Fruit fly (Drosophila melanogaster) whole organism, embryonic: ENCODE results near the gene CG2901.

Experiments used
- CG10147 ChIP-seq: fragments of 200-800 bp; sonication (Bioruptor generic); optimal IDR thresholded peaks from 2 replicates; lab custom pipeline; 2019; ENCODE audit warnings: missing biosample characterization, mild to moderate bottlenecking, missing genetic modification characterization, moderate library complexity
- CG10267 ChIP-seq: fragments of 200-800 bp; sonication (Bioruptor generic); optimal IDR thresholded peaks from 2 replicates; lab custom pipeline; 2018; ENCODE audit warnings: missing biosample characterization, mild to moderate bottlenecking, missing genetic modification characterization, moderate library complexity
- CG10321 ChIP-seq: fragments of 200-800 bp; sonication (Bioruptor generic); IDR thresholded peaks from 2 replicates; pipeline ENCODE4 v1.3.6; 2022; ENCODE audit warnings: missing biosample characterization, missing genetic modification characterization
- CG10959 ChIP-seq: fragments of 200-800 bp; sonication (Bioruptor generic); IDR thresholded peaks from 2 replicates; pipeline ENCODE4 v1.3.6; 2022; ENCODE audit warnings: missing biosample characterization, missing genetic modification characterization
- CG11504 ChIP-seq: fragments of 200-800 bp; sonication (Bioruptor generic); optimal IDR thresholded peaks from 3 replicates; lab custom pipeline; 2019; ENCODE audit warnings: missing biosample characterization, mild to moderate bottlenecking, missing genetic modification characterization, moderate library complexity
- CG13424 ChIP-seq: fragments of 200-800 bp; sonication (Bioruptor generic); optimal IDR thresholded peaks from 2 replicates; lab custom pipeline; 2019; ENCODE audit warnings: missing biosample characterization, mild to moderate bottlenecking, missing genetic modification characterization, moderate library complexity
- CG13894 ChIP-seq: fragments of 200-800 bp; sonication (Bioruptor generic); optimal IDR thresholded peaks from 3 replicates; lab custom pipeline; 2018; ENCODE audit warnings: missing biosample characterization, mild to moderate bottlenecking, missing genetic modification characterization, moderate library complexity
- CG1603 ChIP-seq: fragments of 200-800 bp; sonication (Bioruptor generic); optimal IDR thresholded peaks from 2 replicates; lab custom pipeline; 2019; ENCODE audit warnings: missing biosample characterization, mild to moderate bottlenecking, missing genetic modification characterization, moderate library complexity
- CG16779 ChIP-seq: fragments of 200-800 bp; sonication (Bioruptor generic); IDR thresholded peaks from 2 replicates; pipeline ENCODE4 v1.3.6; 2022; ENCODE audit warnings: missing biosample characterization, missing genetic modification characterization
- CG16815 ChIP-seq: fragments of 200-800 bp; sonication (Bioruptor generic); optimal IDR thresholded peaks from 3 replicates; lab custom pipeline; 2017; ENCODE audit warnings: missing biosample characterization, mild to moderate bottlenecking, missing genetic modification characterization
- CG17612 ChIP-seq: fragments of 200-800 bp; sonication (Bioruptor generic); IDR thresholded peaks from 2 replicates; pipeline ENCODE4 v1.3.6; 2022; ENCODE audit warnings: missing biosample characterization, missing genetic modification characterization
- CG31365 ChIP-seq: fragments of 200-800 bp; sonication (Bioruptor generic); optimal IDR thresholded peaks from 2 replicates; lab custom pipeline; 2018; ENCODE audit warnings: missing biosample characterization, mild to moderate bottlenecking, missing genetic modification characterization
- CG31388 ChIP-seq: fragments of 200-800 bp; sonication (Bioruptor generic); optimal IDR thresholded peaks from 2 replicates; lab custom pipeline; 2016; ENCODE audit warnings: missing biosample characterization, missing genetic modification characterization
- CG31441 ChIP-seq: fragments of 200-800 bp; sonication (Bioruptor generic); IDR thresholded peaks from 2 replicates; pipeline ENCODE4 v1.3.6; 2022; ENCODE audit warnings: missing biosample characterization, missing genetic modification characterization
- CG3847 ChIP-seq: fragments of 200-800 bp; sonication (Bioruptor generic); IDR thresholded peaks from 2 replicates; pipeline ENCODE4 v1.3.6; 2022; ENCODE audit warnings: missing biosample characterization, missing genetic modification characterization
- CG4424 ChIP-seq: fragments of 200-800 bp; sonication (Bioruptor generic); optimal IDR thresholded peaks from 3 replicates; lab custom pipeline; 2016; ENCODE audit warnings: missing biosample characterization, missing genetic modification characterization
- CG6654 ChIP-seq: fragments of 200-800 bp; sonication (Bioruptor generic); optimal IDR thresholded peaks from 2 replicates; lab custom pipeline; 2017; ENCODE audit warnings: missing biosample characterization, mild to moderate bottlenecking, missing genetic modification characterization
- CG9727 ChIP-seq: fragments of 200-800 bp; sonication (Bioruptor generic); optimal IDR thresholded peaks from 3 replicates; lab custom pipeline; 2017; ENCODE audit warnings: missing biosample characterization, mild to moderate bottlenecking, missing genetic modification characterization
- Dfd ChIP-seq, 2 experiments: fragments of >200 bp; optimal IDR thresholded peaks; 2 replicates each; lab custom pipeline; 2017; ENCODE audit warnings: missing biosample characterization in 2 of 2, missing genetic modification characterization in 2 of 2
- HLHmδ ChIP-seq: fragments of 200-800 bp; sonication (Bioruptor generic); optimal IDR thresholded peaks from 2 replicates; lab custom pipeline; 2018; ENCODE audit warnings: missing biosample characterization, mild to moderate bottlenecking, missing genetic modification characterization, moderate library complexity
- Jarid2 ChIP-seq: fragments of 200-800 bp; sonication (Bioruptor generic); optimal IDR thresholded peaks from 3 replicates; lab custom pipeline; 2017; ENCODE audit warnings: mild to moderate bottlenecking, missing biosample characterization, missing genetic modification reagents, missing genetic modification characterization
- Mrtf ChIP-seq: fragments of 200-800 bp; sonication (Bioruptor generic); IDR thresholded peaks from 3 replicates; pipeline ENCODE4 v1.3.6; 2022; ENCODE audit warnings: missing biosample characterization, missing genetic modification characterization
- Neu2 ChIP-seq: fragments of 200-800 bp; sonication (Bioruptor generic); optimal IDR thresholded peaks from 3 replicates; lab custom pipeline; 2016; ENCODE audit warnings: missing biosample characterization, missing genetic modification characterization, borderline replicate concordance
- Opbp ChIP-seq: fragments of 200-800 bp; sonication (Bioruptor generic); IDR thresholded peaks from 3 replicates; pipeline ENCODE4 v1.3.6; 2022; ENCODE audit warnings: missing biosample characterization, missing genetic modification characterization; ENCODE audit not compliant: partially characterized antibody
- Poxn ChIP-seq: fragments of 200-800 bp; sonication (Bioruptor generic); IDR thresholded peaks from 2 replicates; pipeline ENCODE4 v1.3.6; 2022; ENCODE audit warnings: missing biosample characterization, missing genetic modification characterization
- Taf1 ChIP-seq: fragments of 200-800 bp; sonication (Bioruptor generic); IDR thresholded peaks from 2 replicates; pipeline ENCODE4 v1.3.6; 2022; ENCODE audit warnings: missing biosample characterization, missing genetic modification characterization
- Trl ChIP-seq, 3 experiments: fragments of >200 bp in 2 of 3; fragments of 200-800 bp in 1 of 3; sonication (Bioruptor generic) in 1 of 3; optimal IDR thresholded peaks; 2 replicates in 1 of 3; 3 replicates in 2 of 3; lab custom pipeline; 2016 to 2017; ENCODE audit warnings: missing biosample characterization in 1 of 3, missing genetic modification characterization in 1 of 3
- Vsx1 ChIP-seq: fragments of 200-800 bp; sonication (Bioruptor generic); optimal IDR thresholded peaks from 2 replicates; lab custom pipeline; 2017; ENCODE audit warnings: missing biosample characterization, mild to moderate bottlenecking, missing genetic modification characterization, missing genetic modification reagents
- cg ChIP-seq: fragments of 200-800 bp; sonication (Bioruptor generic); optimal IDR thresholded peaks from 3 replicates; lab custom pipeline; 2019; ENCODE audit warnings: missing biosample characterization, mild to moderate bottlenecking, missing genetic modification characterization, moderate library complexity
- crol ChIP-seq: fragments of 200-800 bp; sonication (Bioruptor generic); IDR thresholded peaks from 2 replicates; pipeline ENCODE4 v1.3.6; 2022; ENCODE audit warnings: missing biosample characterization, missing genetic modification characterization
- dimm ChIP-seq: fragments of 200-800 bp; sonication (Bioruptor generic); IDR thresholded peaks from 2 replicates; pipeline ENCODE4 v1.3.6; 2022; ENCODE audit warnings: missing biosample characterization, missing genetic modification characterization
- dysf ChIP-seq: fragments of 200-800 bp; sonication (Bioruptor generic); IDR thresholded peaks from 3 replicates; pipeline ENCODE4 v1.3.6; 2022; ENCODE audit warnings: missing biosample characterization, missing genetic modification characterization
- gcm ChIP-seq: fragments of 200-800 bp; sonication (Bioruptor generic); optimal IDR thresholded peaks from 2 replicates; lab custom pipeline; 2019; ENCODE audit warnings: missing biosample characterization, mild to moderate bottlenecking, missing genetic modification characterization, moderate library complexity
- gcm2 ChIP-seq: fragments of 200-800 bp; sonication (Bioruptor generic); optimal IDR thresholded peaks from 2 replicates; lab custom pipeline; 2016; ENCODE audit warnings: missing biosample characterization, missing genetic modification characterization
- gfzf ChIP-seq: fragments of 200-800 bp; sonication (Bioruptor generic); optimal IDR thresholded peaks from 2 replicates; lab custom pipeline; 2016; ENCODE audit warnings: missing biosample characterization, mild to moderate bottlenecking, missing genetic modification characterization, moderate library complexity
- gsb ChIP-seq: fragments of 200-800 bp; sonication (Bioruptor generic); IDR thresholded peaks from 2 replicates; pipeline ENCODE4 v1.3.6; 2022; ENCODE audit warnings: missing biosample characterization, missing genetic modification characterization
- lola ChIP-seq, 3 experiments: fragments of >200 bp in 2 of 3; fragments of 200-800 bp in 1 of 3; sonication (Bioruptor generic) in 1 of 3; optimal IDR thresholded peaks; 2 replicates each; lab custom pipeline; 2017 to 2019; ENCODE audit warnings: missing biosample characterization in 3 of 3, missing genetic modification characterization in 3 of 3, mild to moderate bottlenecking in 1 of 3, moderate library complexity in 1 of 3
- mld ChIP-seq: fragments of 200-800 bp; sonication (Bioruptor generic); IDR thresholded peaks from 3 replicates; pipeline ENCODE4 v1.3.6; 2022; ENCODE audit warnings: missing biosample characterization, missing genetic modification characterization; ENCODE audit not compliant: partially characterized antibody
- nerfin-1 ChIP-seq: fragments of 200-800 bp; sonication (Bioruptor generic); optimal IDR thresholded peaks from 3 replicates; lab custom pipeline; 2019; ENCODE audit warnings: missing biosample characterization, mild to moderate bottlenecking, missing genetic modification characterization, moderate library complexity
- odd ChIP-seq: fragments of 200-800 bp; sonication (Bioruptor generic); optimal IDR thresholded peaks from 2 replicates; lab custom pipeline; 2017; ENCODE audit warnings: missing biosample characterization, mild to moderate bottlenecking, missing genetic modification characterization
- pan ChIP-seq, 4 experiments: fragments of >200 bp in 3 of 4; fragments of 200-800 bp in 1 of 4; sonication (Bioruptor generic) in 1 of 4; optimal IDR thresholded peaks in 3 of 4; IDR thresholded peaks in 1 of 4; 2 replicates each; pipeline versions ENCODE4 v1.3.6 to Lab custom; 2017 to 2022; ENCODE audit warnings: missing biosample characterization in 2 of 4, missing genetic modification characterization in 2 of 4, mixed read lengths in 1 of 4
- phol ChIP-seq: fragments of 200-800 bp; sonication (Bioruptor generic); optimal IDR thresholded peaks from 3 replicates; lab custom pipeline; 2018; ENCODE audit warnings: missing biosample characterization, mild to moderate bottlenecking, missing genetic modification characterization, moderate library complexity
- sens ChIP-seq: fragments of 200-800 bp; sonication (Bioruptor generic); peaks from one replicate; lab custom pipeline; 2016; ENCODE audit warnings: missing biosample characterization, missing genetic modification characterization
- seq ChIP-seq: fragments of 200-800 bp; sonication (Bioruptor generic); IDR thresholded peaks from 2 replicates; pipeline ENCODE4 v1.3.6; 2022; ENCODE audit warnings: missing biosample characterization, missing genetic modification characterization
- so ChIP-seq: fragments of 200-800 bp; sonication (Bioruptor generic); IDR thresholded peaks from 3 replicates; pipeline ENCODE4 v1.3.6; 2022; ENCODE audit warnings: missing biosample characterization, missing genetic modification characterization
- sob ChIP-seq: fragments of 200-800 bp; sonication (Bioruptor generic); IDR thresholded peaks from 2 replicates; pipeline ENCODE4 v1.3.6; 2022; ENCODE audit warnings: missing biosample characterization, missing genetic modification characterization
- tgo ChIP-seq: fragments of 200-800 bp; sonication (Bioruptor generic); IDR thresholded peaks from 3 replicates; pipeline ENCODE4 v1.3.6; 2022; ENCODE audit warnings: missing biosample characterization, missing genetic modification characterization
- zfh2 ChIP-seq: fragments of 200-800 bp; sonication (Bioruptor generic); optimal IDR thresholded peaks from 2 replicates; lab custom pipeline; 2016; ENCODE audit warnings: missing biosample characterization, missing genetic modification characterization

Gene CG2901

DNA sequence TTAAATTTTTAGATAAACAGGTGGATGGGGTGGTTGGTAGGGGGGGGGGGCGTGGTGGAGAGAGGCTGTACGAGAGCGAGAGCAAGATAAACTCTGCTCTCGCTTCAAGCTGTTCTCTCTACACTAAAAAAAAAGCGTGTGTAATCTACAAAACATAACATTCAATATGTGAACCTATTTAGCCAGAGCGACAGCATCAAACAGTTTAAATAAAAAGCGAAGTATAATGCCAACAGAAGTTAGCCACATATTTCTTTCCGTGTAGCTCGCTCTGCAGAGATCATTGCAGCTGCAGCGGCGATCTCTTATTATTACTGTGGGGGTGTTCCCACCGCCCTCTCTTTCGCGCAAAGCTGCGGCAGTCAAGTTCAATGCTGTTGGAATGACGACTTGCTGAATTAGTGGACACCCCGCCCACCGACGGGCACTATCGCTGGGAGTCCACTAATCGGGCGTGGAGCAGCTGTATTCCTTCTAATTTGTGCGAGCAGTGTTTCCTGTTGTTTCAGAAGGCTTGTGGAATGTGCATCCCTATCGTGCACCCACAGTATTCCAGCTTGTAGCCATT lies 40.5 kb downstream of the CG2901 start, which contains the start of gene CG2930 (continued):
- TF ChIP-seq tgo (GFP tag; lab: Robert Waterston, UW) (peak; percentile 88), gfzf (GFP tag; lab: Kevin White, UChicago) (no peak), crol (GFP tag; lab: Robert Waterston, UW) (peak; percentile 52), Opbp (GFP tag; lab: Robert Waterston, UW) (no peak), CG4424 (GFP tag; lab: Kevin White, UChicago) (peak; percentile 90), sens (GFP tag; lab: Kevin White, UChicago) (peak; percentile 98), CG6654 (peak; percentile 64), Dfd (GFP tag; optimal IDR thresholded peaks at IDR 0.05; lab: Kevin White, UChicago) (no peak), CG9727 (peak; percentile 79), lola (GFP tag; optimal IDR thresholded peaks at IDR 0.05; lab: Kevin White, UChicago) (peak in 1 of 3 experiments; percentile 77), CG31388 (GFP tag; lab: Kevin White, UChicago) (peak; percentile 69), dysf (peak; percentile 92), CG13894 (no peak), CG11504 (tag; lab: Kevin White, UChicago) (peak; percentile 88), Jarid2 (GFP tag; lab: Kevin White, UChicago) (peak; percentile 61), mld (GFP tag; lab: Robert Waterston, UW) (no peak), gcm (GFP tag; lab: Kevin White, UChicago) (peak; percentile 75), CG31441 (GFP tag; lab: Robert Waterston, UW) (peak; percentile 85), CG10321 (GFP tag; lab: Robert Waterston, UW) (peak; percentile 58; the same call in 1 of the 2 replicates), seq (GFP tag; lab: Robert Waterston, UW) (peak; percentile 74; the same call in 1 of the 2 replicates), CG13424 (tag; lab: Kevin White, UChicago) (peak; percentile 86), nerfin-1 (peak; percentile 67), sob (GFP tag; lab: Robert Waterston, UW) (peak; percentile 82), gcm2 (GFP tag; lab: Kevin White, UChicago) (peak; percentile 52), CG10147 (GFP tag; lab: Kevin White, UChicago) (peak; percentile 59), pan (optimal IDR thresholded peaks at IDR 0.05; lab: Kevin White, UChicago) (no peak), pan (GFP tag; optimal IDR thresholded peaks at IDR 0.05 in 1 of 2, IDR thresholded peaks at IDR 0.05 in 1 of 2) (peak in 1 of 2 experiments; percentile 94), Taf1 (GFP tag; lab: Robert Waterston, UW) (no peak; the same call in 1 of the 2 replicates), CG3847 (peak; percentile 58), HLHmδ (GFP tag; lab: Kevin White, UChicago) (no peak), CG17612 (0 out of 2 replicates have a peak, but pooled peaks have one; percentile 44), so (GFP tag; lab: Robert Waterston, UW) (peak; percentile 91), Neu2 (no peak), CG10959 (GFP tag; lab: Robert Waterston, UW) (peak; percentile 90), CG10267 (tag; lab: Kevin White, UChicago) (peak; percentile 74), Vsx1 (GFP tag; lab: Kevin White, UChicago) (no peak), CG1603 (tag; lab: Kevin White, UChicago) (peak; percentile 93), dimm (GFP tag; lab: Robert Waterston, UW) (peak; percentile 83), CG31365 (peak; percentile 55), phol (tag; lab: Kevin White, UChicago) (peak; percentile 85), cg (no peak), zfh2 (GFP tag; lab: Kevin White, UChicago) (no peak), CG16779 (peak; percentile 53; the same call in 1 of the 2 replicates), odd (GFP tag; lab: Kevin White, UChicago) (peak; percentile 69), Trl (optimal IDR thresholded peaks at IDR 0.05; lab: Kevin White, UChicago) (peak in 1 of 2 experiments; percentile 31), Trl (GFP tag; optimal IDR thresholded peaks at IDR 0.05; lab: Kevin White, UChicago) (peak; percentile 67), gsb (peak; percentile 60), Poxn (GFP tag; lab: Robert Waterston, UW) (no peak), CG16815 (GFP tag; lab: Kevin White, UChicago) (peak; percentile 49), Mrtf (GFP tag; lab: Robert Waterston, UW) (peak; percentile 86)
